Fruit fly (Drosophila melanogaster): ENCODE measurements around the gene CG13023.

- TF ChIP-seq psq (optimal IDR thresholded peaks at IDR 0.05) (no peak), pan (optimal IDR thresholded peaks at IDR 0.05) (no peak), CG8478 (optimal IDR thresholded peaks at IDR 0.05) (no peak), usp (GFP tag; optimal IDR thresholded peaks at IDR 0.05) (no peak), Dll (optimal IDR thresholded peaks at IDR 0.05) (no peak), EcR (GFP tag; optimal IDR thresholded peaks at IDR 0.05) (no peak)
These were observed 14.1 kb upstream of the CG13023 start for dm6 chr3L:16941319-16941718.
